Worm (Caenorhabditis elegans) whole organism, L4 larva: ENCODE data around the gene C33D3.3.
A peak's percentile ranks its signal among the peaks of the same experiment; 100 is the strongest.

Experiments used
- F26F4.8 ChIP-seq: fragments of 200-800 bp; sonication (Bioruptor generic); conservative IDR thresholded peaks from 2 replicates; pipeline ENCODE4 v1.3.6; 2022; ENCODE audit warnings: missing genetic modification characterization, missing compliant biosample characterization
- F37D6.2 ChIP-seq: sonication (generic microtip); optimal IDR thresholded peaks from 2 replicates; lab custom pipeline; 2016; ENCODE audit warnings: mild to moderate bottlenecking, missing genetic modification characterization, missing compliant biosample characterization
- F49E8.2 ChIP-seq: sonication (generic microtip); optimal IDR thresholded peaks from 2 replicates; lab custom pipeline; 2016; ENCODE audit warnings: missing compliant biosample characterization, mild to moderate bottlenecking, missing genetic modification characterization, borderline replicate concordance
- R02D3.7 ChIP-seq: fragments of 150-350 bp; sonication (generic microtip); optimal IDR thresholded peaks from 3 replicates; lab custom pipeline; 2014; ENCODE audit warnings: missing biosample characterization, missing genetic modification characterization
- Y105C5A.15 ChIP-seq: fragments of 200-800 bp; sonication (Bioruptor generic); IDR thresholded peaks from 2 replicates; pipeline ENCODE4 v1.3.6; 2022; ENCODE audit warnings: missing genetic modification characterization, missing compliant biosample characterization
- arid-1 ChIP-seq: fragments of 200-800 bp; sonication (Bioruptor generic); conservative IDR thresholded peaks from 2 replicates; pipeline ENCODE4 v1.3.6; 2022; ENCODE audit warnings: missing genetic modification reagents, missing genetic modification characterization, missing compliant biosample characterization
- ceh-20 ChIP-seq: fragments of 200-800 bp; sonication (Bioruptor generic); IDR thresholded peaks from 2 replicates; pipeline ENCODE4 v1.3.6; 2022; ENCODE audit warnings: missing genetic modification reagents, missing genetic modification characterization, missing compliant biosample characterization
- ceh-44 ChIP-seq: fragments of 200-800 bp; sonication (Bioruptor generic); IDR thresholded peaks from 2 replicates; pipeline ENCODE4 v1.3.6; 2022; ENCODE audit warnings: missing genetic modification reagents, missing genetic modification characterization, missing compliant biosample characterization
- ceh-82 ChIP-seq: sonication (generic microtip); optimal IDR thresholded peaks from 2 replicates; lab custom pipeline; 2017; ENCODE audit warnings: missing biosample characterization, missing genetic modification characterization
- ces-1 ChIP-seq: fragments of 150-350 bp; sonication (generic microtip); optimal IDR thresholded peaks from 4 replicates; lab custom pipeline; 2014; ENCODE audit warnings: missing biosample characterization, missing genetic modification reagents, missing genetic modification characterization
- cey-2 ChIP-seq: sonication (generic microtip); optimal IDR thresholded peaks from 3 replicates; lab custom pipeline; 2017; ENCODE audit warnings: missing genetic modification characterization, mild to moderate bottlenecking, missing compliant biosample characterization, antibody characterized with exemption, borderline replicate concordance; ENCODE audit not compliant: insufficient read depth
- daf-16 ChIP-seq, 3 experiments: sonication (generic microtip); optimal IDR thresholded peaks; 2 replicates each; lab custom pipeline; 2016 to 2017; ENCODE audit warnings: missing genetic modification characterization in 3 of 3, missing genetic modification reagents in 3 of 3, mild to moderate bottlenecking in 2 of 3, missing compliant biosample characterization in 2 of 3, missing biosample characterization in 1 of 3, moderate library complexity in 1 of 3
- daf-19 ChIP-seq: fragments of 200-800 bp; sonication (Bioruptor generic); conservative IDR thresholded peaks from 2 replicates; pipeline ENCODE4 v1.3.6; 2022; ENCODE audit warnings: missing genetic modification characterization, missing compliant biosample characterization
- daf-8 ChIP-seq: fragments of 200-800 bp; sonication (Bioruptor generic); IDR thresholded peaks from 2 replicates; pipeline ENCODE4 v1.3.6; 2022; ENCODE audit warnings: missing genetic modification characterization, missing compliant biosample characterization
- dmd-6 ChIP-seq: fragments of 200-800 bp; sonication (Bioruptor generic); IDR thresholded peaks from 2 replicates; pipeline ENCODE4 v1.3.6; 2022; ENCODE audit warnings: missing genetic modification reagents, missing genetic modification characterization, missing compliant biosample characterization
- dve-1 ChIP-seq: sonication (generic microtip); optimal IDR thresholded peaks from 2 replicates; lab custom pipeline; 2017; ENCODE audit warnings: antibody characterized with exemption, mild to moderate bottlenecking, missing genetic modification characterization, missing compliant biosample characterization; ENCODE audit not compliant: insufficient read depth
- egl-27 ChIP-seq: sonication (generic microtip); optimal IDR thresholded peaks from 3 replicates; lab custom pipeline; 2017; ENCODE audit warnings: missing biosample characterization, missing genetic modification reagents, missing genetic modification characterization
- egl-43 ChIP-seq: fragments of 200-800 bp; sonication (Bioruptor generic); IDR thresholded peaks from 2 replicates; pipeline ENCODE4 v1.3.6; 2022; ENCODE audit warnings: missing genetic modification reagents, missing genetic modification characterization, missing compliant biosample characterization
- fkh-10 ChIP-seq: fragments of 150-350 bp; optimal IDR thresholded peaks from 2 replicates; lab custom pipeline; 2014; ENCODE audit warnings: missing biosample characterization, missing genetic modification reagents, missing genetic modification characterization
- hif-1 ChIP-seq, 2 experiments: sonication (generic microtip); optimal IDR thresholded peaks; 2 replicates each; lab custom pipeline; 2016 to 2017; ENCODE audit warnings: missing compliant biosample characterization in 2 of 2, missing genetic modification characterization in 2 of 2, missing genetic modification reagents in 2 of 2, missing genotype in 2 of 2, mild to moderate bottlenecking in 1 of 2
- hlh-11 ChIP-seq: fragments of 200-800 bp; sonication (Bioruptor generic); optimal IDR thresholded peaks from 2 replicates; lab custom pipeline; 2018; ENCODE audit warnings: mild to moderate bottlenecking, missing genetic modification characterization, missing compliant biosample characterization
- hlh-30 ChIP-seq: sonication (generic microtip); optimal IDR thresholded peaks from 2 replicates; lab custom pipeline; 2017; ENCODE audit warnings: antibody characterized with exemption, mild to moderate bottlenecking, missing genetic modification characterization, missing compliant biosample characterization; ENCODE audit not compliant: insufficient read depth
- hmg-1.1 ChIP-seq: fragments of 200-800 bp; sonication (Bioruptor generic); IDR thresholded peaks from 2 replicates; pipeline ENCODE4 v1.3.6; 2022; ENCODE audit warnings: missing genetic modification reagents, missing genetic modification characterization, missing compliant biosample characterization
- lim-7 ChIP-seq: fragments of 200-800 bp; sonication (Bioruptor generic); IDR thresholded peaks from 2 replicates; pipeline ENCODE4 v1.3.6; 2022; ENCODE audit warnings: missing genetic modification characterization, missing compliant biosample characterization
- lin-1 ChIP-seq: fragments of 200-800 bp; sonication (Bioruptor generic); IDR thresholded peaks from 2 replicates; pipeline ENCODE4 v1.3.6; 2022; ENCODE audit warnings: missing genetic modification reagents, missing genetic modification characterization, missing compliant biosample characterization
- lin-15B ChIP-seq: fragments of 150-350 bp; sonication (generic microtip); optimal IDR thresholded peaks from 3 replicates; lab custom pipeline; 2014; ENCODE audit warnings: missing biosample characterization, missing genetic modification characterization
- lin-39 ChIP-seq: fragments of 150-350 bp; optimal IDR thresholded peaks from 2 replicates; lab custom pipeline; 2014; ENCODE audit warnings: missing biosample characterization, missing genetic modification reagents, missing genetic modification characterization
- lsy-2 ChIP-seq, 2 experiments: fragments of 150-350 bp in 1 of 2; sonication (generic microtip) in 1 of 2; optimal IDR thresholded peaks; 2 replicates each; lab custom pipeline; 2014 to 2017; ENCODE audit warnings: missing biosample characterization in 2 of 2, missing genetic modification characterization in 2 of 2
- mdl-1 ChIP-seq, 2 experiments: fragments of 150-350 bp in 1 of 2; sonication (generic microtip) in 1 of 2; optimal IDR thresholded peaks; 2 replicates each; lab custom pipeline; 2014 to 2017; ENCODE audit warnings: missing biosample characterization in 2 of 2, missing genetic modification characterization in 2 of 2
- mxl-2 ChIP-seq: fragments of 200-800 bp; sonication (Bioruptor generic); conservative IDR thresholded peaks from 2 replicates; pipeline ENCODE4 v1.3.6; 2022; ENCODE audit warnings: missing genetic modification reagents, missing genetic modification characterization, missing compliant biosample characterization
- nhr-102 ChIP-seq: sonication (generic microtip); optimal IDR thresholded peaks from 2 replicates; lab custom pipeline; 2016; ENCODE audit warnings: mild to moderate bottlenecking, missing genetic modification characterization, moderate library complexity, missing compliant biosample characterization
- nhr-28 ChIP-seq: fragments of 150-350 bp; optimal IDR thresholded peaks from 2 replicates; lab custom pipeline; 2014; ENCODE audit warnings: missing biosample characterization, missing genetic modification characterization
- nhr-6 ChIP-seq: fragments of 150-350 bp; optimal IDR thresholded peaks from 2 replicates; lab custom pipeline; 2014; ENCODE audit warnings: missing biosample characterization, missing genetic modification characterization
- pqm-1 ChIP-seq: sonication (generic microtip); optimal IDR thresholded peaks from 2 replicates; lab custom pipeline; 2017; ENCODE audit warnings: missing biosample characterization, missing genetic modification characterization
- rbr-2 ChIP-seq: sonication (generic microtip); optimal IDR thresholded peaks from 2 replicates; lab custom pipeline; 2016; ENCODE audit warnings: missing genotype, missing genetic modification characterization, missing compliant biosample characterization
- saeg-2 ChIP-seq: fragments of 200-800 bp; sonication (Bioruptor generic); IDR thresholded peaks from 2 replicates; pipeline ENCODE4 v1.3.6; 2022; ENCODE audit warnings: missing genetic modification reagents, missing genetic modification characterization, missing compliant biosample characterization
- skn-1 ChIP-seq: fragments of 150-350 bp; optimal IDR thresholded peaks from 2 replicates; lab custom pipeline; 2014; ENCODE audit warnings: missing biosample characterization, missing genetic modification characterization
- unc-130 ChIP-seq: sonication (generic microtip); optimal IDR thresholded peaks from 2 replicates; lab custom pipeline; 2016; ENCODE audit warnings: missing genetic modification reagents, missing genetic modification characterization, missing compliant biosample characterization
- unc-62 ChIP-seq, 3 experiments: fragments of 150-350 bp in 1 of 3; sonication (generic microtip); optimal IDR thresholded peaks in 2 of 3; peaks in 1 of 3; 1 replicate in 1 of 3; 2 replicates in 2 of 3; lab custom pipeline; 2014 to 2017; ENCODE audit warnings: missing biosample characterization in 3 of 3, missing genetic modification characterization in 3 of 3, missing genetic modification reagents in 3 of 3, missing genotype in 1 of 3
- vab-7 ChIP-seq: fragments of 200-800 bp; sonication (Bioruptor generic); IDR thresholded peaks from 2 replicates; pipeline ENCODE4 v1.3.6; 2022; ENCODE audit warnings: missing genetic modification reagents, missing genetic modification characterization, missing compliant biosample characterization

C33D3.3 gene

DNA sequence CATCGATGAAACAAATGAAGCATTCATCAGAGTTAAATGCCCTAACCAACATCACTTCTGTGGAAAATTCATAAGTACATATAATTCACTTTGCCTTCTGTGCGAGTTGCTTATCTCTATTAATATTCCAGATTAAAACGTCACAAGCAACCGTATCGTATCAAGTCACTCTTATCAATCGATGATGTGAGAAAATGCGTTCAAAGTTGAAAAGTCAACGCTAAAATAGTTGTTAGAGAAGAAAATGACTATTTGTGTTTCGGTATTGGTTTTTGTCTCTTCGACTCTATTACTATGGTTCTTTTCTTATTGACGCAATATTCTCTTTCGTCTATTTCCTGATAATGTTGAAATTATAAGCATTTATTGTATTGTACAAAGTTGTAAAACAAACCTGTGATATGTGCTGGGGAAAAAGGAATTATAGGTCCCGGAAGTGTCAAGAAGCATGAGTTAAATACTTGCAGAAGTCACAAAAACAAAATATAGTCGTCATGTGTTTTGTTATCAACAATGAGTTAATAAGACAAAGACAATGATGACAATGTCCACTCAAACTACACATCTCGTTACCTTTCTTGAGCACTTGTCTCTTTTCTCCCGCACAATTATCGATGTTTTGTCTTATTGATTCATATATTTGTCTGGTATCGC, 47.2 kb downstream of the C33D3.3 start (continued):
- TF ChIP-seq mdl-1 (tag; optimal IDR thresholded peaks at IDR 0.05; lab: Kevin White, UChicago) (peak in 1 of 2 experiments; percentile 3), egl-27 (tag; lab: Kevin White, UChicago) (no peak), dve-1 (peak; percentile 57), lim-7 (GFP tag; lab: Robert Waterston, UW) (no peak), nhr-6 (tag; lab: Kevin White, UChicago) (no peak), hlh-11 (tag; lab: Kevin White, UChicago) (peak; percentile 50), lsy-2 (tag; optimal IDR thresholded peaks at IDR 0.05; lab: Kevin White, UChicago) (no peak), arid-1 (GFP tag; lab: Robert Waterston, UW) (no peak), lin-39 (tag; lab: Kevin White, UChicago) (no peak), hmg-1.1 (GFP tag; lab: Robert Waterston, UW) (no peak), F49E8.2 (tag; lab: Kevin White, UChicago) (no peak)
- TF ChIP-seq, all 104 proteins: peak for 15

DNA sequence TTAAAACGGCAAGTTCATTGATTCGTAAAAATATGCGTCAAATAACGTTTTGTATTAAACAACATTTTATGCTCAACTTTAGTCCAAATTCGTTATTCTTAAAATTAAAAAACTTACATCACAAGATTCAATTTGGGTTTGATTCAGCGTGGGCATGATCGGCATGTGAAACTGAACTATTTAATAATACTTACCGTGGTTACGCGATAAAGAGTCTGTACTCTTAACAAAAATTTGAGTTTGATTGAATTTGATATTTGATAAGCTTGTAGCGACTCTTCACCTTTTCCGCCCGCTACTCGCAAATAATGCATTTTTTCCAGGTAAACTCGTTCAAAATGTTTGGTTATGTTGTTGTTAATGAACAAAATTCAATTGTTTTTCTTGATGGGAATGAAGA, 48.3 kb downstream of the C33D3.3 start, which contains the start of gene glo-3:
TSS of gene glo-3 (plus strand) at position 253 of the 400 bp plus-strand sequence.
- TF ChIP-seq fkh-10 (GFP tag; lab: Kevin White, UChicago) (no peak), dve-1 (peak; percentile 37), nhr-28 (tag; lab: Kevin White, UChicago) (peak; percentile 26), hlh-11 (tag; lab: Kevin White, UChicago) (peak; percentile 24), ceh-44 (GFP tag; lab: Robert Waterston, UW) (no peak), ces-1 (GFP tag; lab: Kevin White, UChicago) (no peak), daf-8 (GFP tag; lab: Robert Waterston, UW) (no peak), unc-130 (no peak), dmd-6 (peak; percentile 28; the same call in 1 of the 2 replicates), pqm-1 (peak; percentile 9), daf-16 (GFP tag; optimal IDR thresholded peaks at IDR 0.05; lab: Kevin White, UChicago) (no peak), daf-16 (tag; optimal IDR thresholded peaks at IDR 0.05; lab: Kevin White, UChicago) (peak; percentile 21), hlh-30 (tag; lab: Kevin White, UChicago) (peak; percentile 53), skn-1 (no peak), ceh-82 (tag; lab: Kevin White, UChicago) (no peak), R02D3.7 (no peak)
- TF ChIP-seq, all 104 proteins: peak for 7

DNA sequence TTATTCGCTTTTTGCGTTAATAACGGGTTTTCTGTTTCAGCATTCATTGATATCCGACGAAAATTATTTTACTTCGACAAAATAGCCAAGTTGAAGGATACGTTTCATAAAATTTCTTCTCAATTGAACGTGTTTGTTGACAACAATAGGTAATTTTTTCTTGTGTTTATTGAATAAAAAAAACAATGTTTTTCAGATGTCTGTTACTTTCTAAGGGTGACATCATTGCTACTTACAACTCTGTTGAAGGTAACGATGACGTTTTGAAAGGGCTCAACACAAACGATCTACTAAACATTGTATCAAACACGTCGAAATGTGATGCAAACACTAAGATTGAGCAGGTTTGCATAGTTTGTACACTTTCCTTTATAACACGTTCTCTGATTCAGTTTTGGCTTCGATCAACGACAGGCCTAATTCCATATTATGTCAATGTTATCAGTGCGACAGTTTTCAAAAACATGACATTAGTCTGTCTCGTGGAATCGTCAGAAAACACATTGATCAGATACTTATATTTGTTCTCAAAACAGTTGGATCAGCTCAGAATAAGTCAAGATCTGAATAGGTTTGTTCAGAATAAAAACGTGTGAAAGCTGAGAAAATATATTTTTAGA, 49.6 kb downstream of the C33D3.3 start:
- TF ChIP-seq lin-1 (GFP tag; lab: Robert Waterston, UW) (no peak), vab-7 (no peak), ceh-20 (no peak), nhr-102 (tag; lab: Kevin White, UChicago) (no peak), hlh-11 (tag; lab: Kevin White, UChicago) (peak; percentile 37), F26F4.8 (GFP tag; lab: Robert Waterston, UW) (no peak), cey-2 (tag; lab: Kevin White, UChicago) (no peak), lin-15B (tag; lab: Kevin White, UChicago) (no peak), saeg-2 (GFP tag; lab: Robert Waterston, UW) (no peak), F37D6.2 (no peak), hif-1 (tag; optimal IDR thresholded peaks at IDR 0.05; lab: Kevin White, UChicago) (peak in 1 of 2 experiments; percentile 28), lin-39 (tag; lab: Kevin White, UChicago) (no peak), mxl-2 (GFP tag; lab: Robert Waterston, UW) (no peak), unc-62 (GFP tag; optimal IDR thresholded peaks at IDR 0.05 in 1 of 2; lab: Kevin White, UChicago) (peak in 1 of 2 experiments; percentile 73), unc-62 (tag; optimal IDR thresholded peaks at IDR 0.05; lab: Kevin White, UChicago) (no peak), daf-16 (GFP tag; optimal IDR thresholded peaks at IDR 0.05; lab: Kevin White, UChicago) (no peak), daf-16 (tag; optimal IDR thresholded peaks at IDR 0.05; lab: Kevin White, UChicago) (peak; percentile 46), dve-1 (peak; percentile 50), daf-19 (GFP tag; lab: Robert Waterston, UW) (no peak), hlh-30 (tag; lab: Kevin White, UChicago) (peak; percentile 18), rbr-2 (tag; lab: Kevin White, UChicago) (no peak), dmd-6 (peak; percentile 31; the same call in 1 of the 2 replicates), egl-43 (GFP tag; lab: Robert Waterston, UW) (no peak), Y105C5A.15 (GFP tag; lab: Robert Waterston, UW) (no peak)
